Fruit fly (Drosophila melanogaster): ENCODE data around the gene Traf6.

The Traf6 gene

DNA sequence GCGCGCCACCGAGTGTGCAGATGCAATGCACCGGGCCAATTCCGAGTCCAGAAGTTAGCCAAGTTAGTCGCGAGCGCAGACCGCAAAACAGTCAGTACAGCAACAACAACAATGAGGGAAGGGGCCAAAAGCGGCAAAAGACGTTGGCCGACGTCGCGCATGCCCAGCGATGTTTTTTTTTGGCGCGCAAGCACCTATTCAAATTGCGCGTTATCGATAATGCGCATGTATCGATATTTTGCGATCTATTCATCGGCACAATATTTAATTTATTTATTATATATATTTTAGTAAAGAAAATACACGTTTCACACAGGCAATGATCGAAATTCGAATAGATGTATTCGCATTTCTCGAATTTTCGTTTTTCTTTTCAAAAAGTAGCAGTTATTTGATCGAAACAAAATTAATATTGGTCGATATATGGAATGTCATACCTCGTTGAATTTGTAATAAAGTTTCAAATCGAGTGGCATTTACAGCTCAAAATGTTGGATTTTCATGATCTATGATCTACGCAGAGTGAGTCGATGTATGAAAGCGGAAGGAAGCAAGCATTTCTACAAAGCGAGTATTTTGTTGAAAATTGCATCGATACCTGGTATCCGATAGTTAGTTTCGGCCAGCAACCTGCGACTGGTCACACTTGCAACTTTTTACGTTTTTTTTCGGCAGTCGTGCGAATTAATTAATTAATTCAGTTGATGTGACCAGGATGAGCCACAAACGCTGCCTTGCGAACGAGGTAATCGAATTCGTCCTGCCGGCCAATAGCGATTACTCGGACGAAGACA lies 27.8 kb downstream of the Traf6 start, which contains the start of gene CG2116 (continued):
- no peak for TF ChIP-seq pita (GFP tag; optimal IDR thresholded peaks at IDR 0.05)
- TF ChIP-seq Lhr (GFP tag; optimal IDR thresholded peaks at IDR 0.05) = no peak
- no peak for TF ChIP-seq CG15479 (GFP tag; optimal IDR thresholded peaks at IDR 0.05)
- no peak for TF ChIP-seq CG2889 (GFP tag; IDR thresholded peaks at IDR 0.05)
- TF ChIP-seq peb (GFP tag; IDR thresholded peaks at IDR 0.05) = no peak
- TF ChIP-seq CG11696 (GFP tag; IDR thresholded peaks at IDR 0.05) = no peak
- TF ChIP-seq CG10543 (GFP tag; optimal IDR thresholded peaks at IDR 0.05) = peak; percentile 9
- no peak for TF ChIP-seq CG15269 (tag; optimal IDR thresholded peaks at IDR 0.05)
- no peak for TF ChIP-seq dimm (GFP tag; IDR thresholded peaks at IDR 0.05)
- TF ChIP-seq sim (GFP tag; IDR thresholded peaks at IDR 0.05) = no peak
- no peak for TF ChIP-seq CG9727 (GFP tag; optimal IDR thresholded peaks at IDR 0.05)
- no peak for TF ChIP-seq ash1 (GFP tag; optimal IDR thresholded peaks at IDR 0.05)
- TF ChIP-seq hth (optimal IDR thresholded peaks at IDR 0.05) = no peak
- TF ChIP-seq Poxn (GFP tag; IDR thresholded peaks at IDR 0.05) = no peak
- TF ChIP-seq knrl (GFP tag; IDR thresholded peaks at IDR 0.05; ENCODE audit: partially characterized antibody) = peak; percentile 79
- no peak for TF ChIP-seq rib (GFP tag; IDR thresholded peaks at IDR 0.05)
- peak; percentile 74 for TF ChIP-seq Dp (GFP tag; optimal IDR thresholded peaks at IDR 0.05)
- peak; percentile 73 for TF ChIP-seq Sry-δ (GFP tag; optimal IDR thresholded peaks at IDR 0.05)
- TF ChIP-seq fd64A (GFP tag; optimal IDR thresholded peaks at IDR 0.05) = no peak
- TF ChIP-seq wek (GFP tag; optimal IDR thresholded peaks at IDR 0.05) = no peak
- no peak for TF ChIP-seq CG10565 (GFP tag; optimal IDR thresholded peaks at IDR 0.05)
- TF ChIP-seq gfzf (GFP tag; optimal IDR thresholded peaks at IDR 0.05) = peak; percentile 80
- TF ChIP-seq vvl (GFP tag; IDR thresholded peaks at IDR 0.05) = peak; percentile 72
- no peak for TF ChIP-seq HmgD (GFP tag; optimal IDR thresholded peaks at IDR 0.05)
- no peak for TF ChIP-seq E2f1 (GFP tag; IDR thresholded peaks at IDR 0.05)
- TF ChIP-seq CG17802 (tag; optimal IDR thresholded peaks at IDR 0.05) = no peak
- no peak for TF ChIP-seq usp (GFP tag; optimal IDR thresholded peaks at IDR 0.05)
- no peak for TF ChIP-seq dmrt99B (tag; optimal IDR thresholded peaks at IDR 0.05)
- no peak for TF ChIP-seq D (optimal IDR thresholded peaks at IDR 0.05)
- no peak for TF ChIP-seq D (GFP tag; optimal IDR thresholded peaks at IDR 0.05)
- TF ChIP-seq B-H1 (GFP tag; IDR thresholded peaks at IDR 0.05) = no peak
- TF ChIP-seq Pdp1 (GFP tag; optimal IDR thresholded peaks at IDR 0.05) = no peak
- peak; percentile 43; the same call in 2 of the 3 replicates for TF ChIP-seq Opbp (GFP tag; IDR thresholded peaks at IDR 0.05; ENCODE audit: partially characterized antibody)
- TF ChIP-seq sqz (GFP tag; optimal IDR thresholded peaks at IDR 0.05) = peak; percentile 66
- TF ChIP-seq sens (GFP tag) = peak; percentile 53
- no peak for TF ChIP-seq H15 (GFP tag; IDR thresholded peaks at IDR 0.05)
- TF ChIP-seq gsb (GFP tag; IDR thresholded peaks at IDR 0.05) = no peak
- TF ChIP-seq tap (tag; optimal IDR thresholded peaks at IDR 0.05) = no peak
- TF ChIP-seq CG13775 (GFP tag; optimal IDR thresholded peaks at IDR 0.05) = no peak
- TF ChIP-seq Dip2 (GFP tag; IDR thresholded peaks at IDR 0.05) = no peak
- TF ChIP-seq Atf-2 (GFP tag; optimal IDR thresholded peaks at IDR 0.05) = no peak
- no peak for TF ChIP-seq Hr3 (GFP tag; optimal IDR thresholded peaks at IDR 0.05)
- TF ChIP-seq CG4854 (GFP tag; optimal IDR thresholded peaks at IDR 0.05) = no peak
- TF ChIP-seq BtbVII (GFP tag; optimal IDR thresholded peaks at IDR 0.05) = no peak
- TF ChIP-seq Mes4 (GFP tag; optimal IDR thresholded peaks at IDR 0.05) = no peak
- TF ChIP-seq CG2202 (tag; optimal IDR thresholded peaks at IDR 0.05) = no peak
- no peak for TF ChIP-seq pnt (GFP tag; optimal IDR thresholded peaks at IDR 0.05)
- TF ChIP-seq CG11723 (GFP tag; optimal IDR thresholded peaks at IDR 0.05) = no peak
- TF ChIP-seq nom (GFP tag; optimal IDR thresholded peaks at IDR 0.05) = no peak
- TF ChIP-seq CG17612 (GFP tag; IDR thresholded peaks at IDR 0.05) = no peak
- no peak for TF ChIP-seq HmgZ (tag; optimal IDR thresholded peaks at IDR 0.05)

All from whole organism, embryonic.